Fruit fly (Drosophila melanogaster) ovary, adult (tissue): ENCODE measurements around the gene CG9458.
A peak's percentile ranks its signal among the peaks of the same experiment; 100 is the strongest.

Experiments
- CG17801 ChIP-seq: fragments of 200-800 bp; optimal IDR thresholded peaks from 2 replicates; lab custom pipeline; 2019; ENCODE audit warnings: missing biosample characterization, mild to moderate bottlenecking, missing genetic modification characterization, moderate library complexity; ENCODE audit not compliant: partially characterized antibody

CG9458 gene

DNA sequence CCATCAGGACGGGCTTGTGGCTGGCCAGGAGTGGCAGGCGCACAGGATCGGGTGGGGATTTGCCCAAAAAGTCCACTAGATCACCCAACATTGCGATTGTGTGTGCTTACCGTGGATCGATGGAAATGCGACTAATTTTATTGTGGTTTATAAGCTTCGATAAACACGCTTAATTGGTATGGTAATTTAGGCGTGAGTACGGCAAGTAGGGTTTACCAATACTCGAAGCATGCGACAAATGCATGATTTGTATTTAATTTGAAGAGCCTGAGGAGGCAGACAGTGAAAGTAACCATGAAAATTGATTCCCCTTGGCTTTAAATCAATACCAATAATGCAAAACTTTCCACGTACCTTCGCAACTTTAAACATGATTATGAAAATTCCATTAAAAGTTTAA lies at the start of gene CG9458:
Gene CG9458, minus strand, starts transcription at position 101 of the 400 bp plus-strand sequence.
- TF ChIP-seq CG17801 (GFP tag; lab: Kevin White, UChicago) = no peak

DNA sequence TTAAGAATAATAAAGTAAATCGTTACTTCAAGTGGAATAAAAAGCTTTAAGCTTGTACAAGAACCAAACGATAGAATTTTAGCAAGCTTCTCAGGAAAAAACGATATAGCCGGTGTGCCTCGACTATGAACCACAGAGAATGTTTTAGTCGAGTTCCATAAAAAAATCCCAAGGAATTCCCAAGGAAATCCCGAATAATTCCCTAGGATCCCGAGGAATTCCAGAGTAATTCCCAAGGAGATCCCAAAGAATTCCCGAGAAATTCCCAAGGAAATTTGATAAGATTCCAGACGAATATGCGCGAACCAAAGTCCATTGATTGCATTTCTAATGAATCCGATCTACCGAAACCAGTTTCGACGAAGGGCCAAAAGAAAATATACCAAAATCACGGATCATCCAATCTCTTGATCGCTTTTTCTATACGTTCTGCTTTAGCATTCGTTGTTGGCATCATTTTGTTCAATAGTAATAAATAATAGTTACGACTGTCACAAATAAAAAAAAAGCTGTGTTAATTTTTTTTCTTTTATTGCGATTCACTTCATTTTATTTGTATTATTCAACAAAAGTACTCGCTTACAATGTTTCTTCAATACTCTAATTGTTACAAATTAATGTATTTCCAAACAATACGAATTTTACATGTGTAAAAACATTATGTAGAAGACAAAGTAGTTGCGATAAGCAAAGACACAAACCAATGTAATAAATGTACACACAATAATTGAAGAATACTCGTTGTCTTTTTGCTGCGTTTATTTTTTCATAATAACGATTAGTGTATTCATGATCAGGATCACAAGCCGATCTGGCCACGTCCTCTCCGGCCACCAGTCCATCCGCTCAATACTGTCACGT lies 49.1 kb upstream of the CG9458 start:
- no peak for TF ChIP-seq CG17801 (GFP tag; lab: Kevin White, UChicago)

- TF ChIP-seq CG17801 (GFP tag; lab: Kevin White, UChicago) = no peak
These were observed 48.3 kb upstream of the CG9458 start, which contains the start of gene Teh1 for dm6 chr3R:9867911-9868537. TSS of gene Teh1 (minus strand) at chr3R:9868120.

DNA sequence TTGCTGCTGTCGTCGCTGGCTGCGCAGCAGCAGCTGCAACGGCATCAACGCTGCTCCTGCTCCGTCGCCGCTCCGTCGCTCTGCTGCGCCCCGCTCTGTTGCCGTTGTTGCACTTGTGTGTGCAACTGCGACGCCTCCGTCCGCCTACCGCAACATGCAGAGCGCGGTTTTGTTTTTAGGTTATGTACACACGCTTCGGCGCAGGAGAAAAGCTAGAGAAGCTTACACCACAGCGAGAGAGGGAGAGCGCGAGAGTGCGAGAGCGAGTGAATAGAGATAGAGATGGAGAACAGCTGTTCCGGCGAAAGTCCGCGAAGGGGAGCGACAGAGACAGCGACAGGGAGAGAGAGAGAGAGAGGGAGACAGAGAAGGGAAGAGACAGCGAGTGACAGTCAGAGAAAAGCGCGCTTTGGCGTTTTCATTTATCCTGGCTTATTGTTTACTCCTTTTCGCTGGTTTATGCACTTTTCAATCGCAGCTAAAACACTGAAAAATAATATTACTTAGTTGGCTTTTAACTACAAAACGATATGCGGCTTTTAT lies 46.2 kb upstream of the CG9458 start:
- TF ChIP-seq CG17801 (GFP tag; lab: Kevin White, UChicago) = no peak

DNA sequence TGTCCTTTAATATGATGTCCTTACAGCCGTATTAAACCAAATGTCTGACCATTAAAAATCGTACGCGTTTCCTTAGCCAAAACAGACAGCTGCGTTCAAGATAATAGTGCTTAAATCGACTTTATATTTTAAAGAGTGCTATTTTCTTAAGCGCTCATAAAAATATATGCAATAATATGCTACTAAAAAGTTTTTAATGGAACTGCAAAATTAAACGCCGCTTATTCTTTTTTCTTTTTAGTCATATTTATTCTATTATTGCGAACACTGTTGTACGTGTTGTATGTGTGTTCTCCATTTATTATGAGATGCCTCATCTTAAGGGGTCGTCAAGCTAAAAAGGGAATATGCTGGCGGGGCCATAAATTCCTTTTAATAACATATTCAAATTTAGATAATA lies 40.9 kb upstream of the CG9458 start:
- TF ChIP-seq CG17801 (GFP tag; lab: Kevin White, UChicago) = no peak

DNA sequence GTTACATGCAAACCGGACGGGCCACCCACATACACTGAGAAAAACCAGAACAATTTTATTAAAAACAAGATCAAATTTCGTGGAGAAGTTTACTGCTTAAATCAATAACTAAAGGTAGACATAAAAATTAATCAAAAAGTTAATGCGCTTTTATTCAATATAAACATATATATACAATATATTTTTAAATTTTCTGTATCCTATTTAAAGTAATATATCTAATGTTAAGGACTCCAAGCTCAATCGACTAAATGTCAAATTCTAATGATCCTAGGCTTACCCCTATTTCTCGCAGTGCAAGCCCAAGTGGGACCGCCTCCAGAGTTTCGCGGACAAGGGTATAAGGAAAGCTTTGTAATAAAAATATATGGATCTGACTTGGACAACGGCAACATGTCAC lies 38.1 kb upstream of the CG9458 start:
- no peak for TF ChIP-seq CG17801 (GFP tag; lab: Kevin White, UChicago)

dm6 chr3R:9851653-9852052 lies 32.0 kb upstream of the CG9458 start:
- no peak for TF ChIP-seq CG17801 (GFP tag; lab: Kevin White, UChicago)

dm6 chr3R:9823723-9824122 lies 4.0 kb upstream of the CG9458 start, which contains the start of gene CG34302:
TSS of gene CG34302 (minus strand) at chr3R:9823823.
- no peak for TF ChIP-seq CG17801 (GFP tag; lab: Kevin White, UChicago)

dm6 chr3R:9821091-9821490 lies 1.4 kb upstream of the CG9458 start, which contains the start of gene CG42857:
TSS of gene CG42857 (minus strand) at chr3R:9821191.
- no peak for TF ChIP-seq CG17801 (GFP tag; lab: Kevin White, UChicago)

DNA sequence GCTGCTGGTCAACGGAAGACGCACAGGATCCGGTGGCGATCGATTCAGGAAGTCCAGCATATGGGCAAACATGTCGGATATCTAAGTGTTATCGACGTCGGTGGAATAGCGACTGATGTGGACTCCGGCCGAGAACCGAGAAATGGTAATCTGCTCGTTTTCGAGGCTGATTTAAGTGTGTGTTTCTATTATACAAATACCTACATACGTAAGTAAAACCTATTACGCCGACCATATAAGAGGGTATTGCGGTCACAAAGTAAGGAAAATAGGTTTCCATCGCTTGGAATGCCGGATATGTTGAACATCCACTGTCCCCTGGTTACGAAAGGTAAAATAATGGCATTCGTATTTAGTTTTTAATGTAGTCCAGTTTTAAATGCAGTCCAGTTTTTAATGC lies 1.4 kb downstream of the CG9458 start, which contains the start of gene CG9459:
Gene CG9459, minus strand, starts transcription at position 101 of the 400 bp plus-strand sequence.
- TF ChIP-seq CG17801 (GFP tag; lab: Kevin White, UChicago) = no peak

- no peak for TF ChIP-seq CG17801 (GFP tag; lab: Kevin White, UChicago)
These were observed 2.8 kb downstream of the CG9458 start, which contains the start of gene CG16904 for dm6 chr3R:9816879-9817278. TSS of gene CG16904 (minus strand) at chr3R:9816979.

dm6 chr3R:9813861-9814260 lies 5.8 kb downstream of the CG9458 start, which contains the start of gene eloF:
TSS of gene eloF (plus strand) at chr3R:9814161.
- TF ChIP-seq CG17801 (GFP tag; lab: Kevin White, UChicago) = no peak

dm6 chr3R:9812447-9812846 lies 7.2 kb downstream of the CG9458 start, which contains the start of gene CG8534:
TSS of gene CG8534 (plus strand) at chr3R:9812747.
- no peak for TF ChIP-seq CG17801 (GFP tag; lab: Kevin White, UChicago)

DNA sequence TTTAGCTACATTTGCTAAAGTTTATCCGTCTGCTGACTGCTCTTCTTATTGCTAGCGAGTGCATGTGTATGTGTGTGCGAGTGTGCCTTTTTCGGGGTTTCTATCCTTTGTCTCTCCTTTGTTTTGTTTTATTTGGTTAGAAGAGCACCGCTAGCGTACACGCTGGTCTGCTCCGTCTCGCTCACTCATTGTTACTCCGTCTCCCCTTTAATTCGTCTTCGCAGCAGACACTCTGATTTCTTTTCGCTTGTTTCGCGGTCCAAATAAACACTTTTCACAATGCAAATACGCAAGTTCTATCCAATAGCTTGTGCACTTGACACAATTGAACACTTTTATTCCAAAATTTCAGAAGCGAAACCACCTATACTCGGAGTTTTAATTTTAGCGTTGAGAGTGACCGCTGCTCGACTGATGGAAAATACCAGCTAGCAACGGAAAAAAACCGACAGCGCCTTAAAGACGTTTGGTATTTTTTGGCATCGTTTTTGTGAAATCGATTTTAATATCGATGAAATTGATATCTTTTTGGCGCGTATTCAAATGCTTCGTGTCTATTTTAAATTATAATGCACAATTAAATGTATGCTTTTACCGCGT lies 10.6 kb downstream of the CG9458 start, which contains the start of gene FBXO11:
Gene FBXO11, minus strand, starts transcription at position 423 of the 600 bp plus-strand sequence.
- TF ChIP-seq CG17801 (GFP tag; lab: Kevin White, UChicago) = peak; percentile 71
